Fruit fly (Drosophila melanogaster): ENCODE data around the gene hwt.

The hwt gene

DNA sequence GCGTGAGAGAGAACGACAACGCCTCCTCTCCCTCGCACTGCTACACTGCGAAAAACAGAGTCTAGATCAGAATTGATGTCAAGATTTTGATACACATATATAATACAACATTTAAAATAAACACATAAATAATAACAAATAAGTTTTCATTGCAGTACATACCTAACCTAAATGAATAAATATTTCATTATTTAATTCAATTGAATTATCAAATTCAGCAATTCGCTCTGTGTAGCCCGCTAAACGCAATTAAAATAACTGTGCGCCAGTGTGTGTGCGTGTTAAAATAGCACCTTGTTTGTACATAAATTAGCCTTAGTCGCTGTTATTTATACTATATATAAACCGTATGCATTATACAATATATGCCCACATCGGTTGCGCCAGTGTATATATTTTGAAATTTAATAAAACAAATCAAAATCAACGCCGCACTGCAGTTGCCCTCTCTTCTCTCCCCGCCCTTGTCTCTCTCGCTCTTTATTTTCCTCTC, 96.0 kb downstream of the hwt start (continued):
- TF ChIP-seq gt (GFP tag; IDR thresholded peaks at IDR 0.05) (peak; percentile 70), CG16815 (GFP tag; optimal IDR thresholded peaks at IDR 0.05) (peak; percentile 81), CG10565 (GFP tag; optimal IDR thresholded peaks at IDR 0.05) (peak; percentile 57), CG4854 (GFP tag; optimal IDR thresholded peaks at IDR 0.05) (peak; percentile 78), exex (tag; optimal IDR thresholded peaks at IDR 0.05) (peak; percentile 86), pb (GFP tag; optimal IDR thresholded peaks at IDR 0.05) (no peak), Six4 (GFP tag; optimal IDR thresholded peaks at IDR 0.05) (peak; percentile 83), crp (GFP tag; optimal IDR thresholded peaks at IDR 0.05) (peak in 1 of 2 experiments; percentile 53), Doc2 (GFP tag; IDR thresholded peaks at IDR 0.05) (peak; percentile 66), zfh2 (GFP tag; optimal IDR thresholded peaks at IDR 0.05) (peak; percentile 70), HLHmδ (GFP tag; optimal IDR thresholded peaks at IDR 0.05) (no peak), CG4328 (GFP tag; optimal IDR thresholded peaks at IDR 0.05) (peak; percentile 91), Gsc (GFP tag; IDR thresholded peaks at IDR 0.05) (no peak; the same call in 1 of the 2 replicates), hkb (optimal IDR thresholded peaks at IDR 0.05) (no peak), hkb (GFP tag; IDR thresholded peaks at IDR 0.05) (peak; percentile 96), Opbp (GFP tag; IDR thresholded peaks at IDR 0.05; ENCODE audit: partially characterized antibody) (no peak), CG8924 (tag; optimal IDR thresholded peaks at IDR 0.05) (peak; percentile 96), CG17912 (GFP tag; optimal IDR thresholded peaks at IDR 0.05) (peak; percentile 87), al (GFP tag; IDR thresholded peaks at IDR 0.05) (peak; percentile 94), CG15696 (tag; optimal IDR thresholded peaks at IDR 0.05) (peak; percentile 79), MBD-R2 (GFP tag; IDR thresholded peaks at IDR 0.05) (peak; percentile 93), cg (GFP tag; optimal IDR thresholded peaks at IDR 0.05) (peak; percentile 55), da (GFP tag; optimal IDR thresholded peaks at IDR 0.05) (no peak), Hr78 (GFP tag; optimal IDR thresholded peaks at IDR 0.05) (peak in 1 of 2 experiments; percentile 83), grau (tag; optimal IDR thresholded peaks at IDR 0.05) (peak; percentile 96), Abd-B (GFP tag; optimal IDR thresholded peaks at IDR 0.05) (peak; percentile 94), dan (GFP tag; IDR thresholded peaks at IDR 0.05) (peak; percentile 32; the same call in 1 of the 2 replicates), E2f2 (GFP tag; IDR thresholded peaks at IDR 0.05) (peak; percentile 81), CG42726 (GFP tag; IDR thresholded peaks at IDR 0.05; ENCODE audit: partially characterized antibody) (no peak)

DNA sequence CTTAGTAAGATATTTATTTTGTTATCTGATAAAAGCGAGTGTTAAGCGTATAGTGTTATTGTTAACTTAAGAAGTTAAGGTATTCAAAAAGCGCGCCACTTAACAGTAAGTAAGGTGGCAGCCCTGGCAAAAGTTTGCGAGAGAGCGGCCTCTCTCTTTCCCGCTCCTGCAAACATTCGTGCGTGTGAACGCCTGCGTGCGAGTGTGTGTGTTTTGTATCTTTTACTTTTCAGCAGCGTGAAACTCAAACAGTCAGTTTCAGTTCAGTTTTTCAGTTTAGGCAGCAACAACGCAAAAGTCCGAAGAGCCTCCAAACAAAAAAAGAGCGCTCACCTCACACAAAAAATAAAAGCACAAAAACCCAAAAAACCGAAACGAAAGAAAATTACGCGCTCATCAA, 96.8 kb downstream of the hwt start:
- TF ChIP-seq CG8290 (GFP tag; optimal IDR thresholded peaks at IDR 0.05) (no peak), CG8290 (tag; optimal IDR thresholded peaks at IDR 0.05) (peak in 1 of 2 experiments; percentile 50), sens (GFP tag) (peak; percentile 16), Nf-YC (tag; optimal IDR thresholded peaks at IDR 0.05) (peak; percentile 0), sqz (GFP tag; optimal IDR thresholded peaks at IDR 0.05) (peak; percentile 11), CG3847 (GFP tag; IDR thresholded peaks at IDR 0.05) (0 out of 2 replicates have a peak, but pooled peaks have one; percentile 33), NFAT (GFP tag; IDR thresholded peaks at IDR 0.05) (peak; percentile 32; the same call in 1 of the 2 replicates), ewg (GFP tag; optimal IDR thresholded peaks at IDR 0.05) (peak; percentile 57), fu2 (GFP tag; optimal IDR thresholded peaks at IDR 0.05) (no peak), CG10462 (GFP tag; optimal IDR thresholded peaks at IDR 0.05) (no peak), Rfx (GFP tag; IDR thresholded peaks at IDR 0.05) (peak; percentile 19; the same call in 1 of the 2 replicates), rib (GFP tag; IDR thresholded peaks at IDR 0.05) (peak; percentile 39; the same call in 1 of the 2 replicates), CG15011 (GFP tag; optimal IDR thresholded peaks at IDR 0.05) (no peak), CTCF (GFP tag; optimal IDR thresholded peaks at IDR 0.05) (no peak), CG13287 (GFP tag; IDR thresholded peaks at IDR 0.05; ENCODE audit: partially characterized antibody) (peak; percentile 24; the same call in 1 of the 2 replicates), CG13624 (GFP tag; optimal IDR thresholded peaks at IDR 0.05) (peak; percentile 30), lab (GFP tag; optimal IDR thresholded peaks at IDR 0.05) (peak; percentile 15), CG34422 (GFP tag; IDR thresholded peaks at IDR 0.05) (peak; percentile 38; the same call in 1 of the 3 replicates), Bgb (GFP tag; IDR thresholded peaks at IDR 0.05; ENCODE audit: partially characterized antibody) (peak; percentile 34; the same call in 1 of the 2 replicates), ci (GFP tag; IDR thresholded peaks at IDR 0.05) (0 out of 3 replicates have a peak, but pooled peaks have one; percentile 45), caup (GFP tag; optimal IDR thresholded peaks at IDR 0.05; ENCODE audit: severe bottlenecking) (peak; percentile 3), cg (GFP tag; optimal IDR thresholded peaks at IDR 0.05) (peak; percentile 49), Doc2 (GFP tag; IDR thresholded peaks at IDR 0.05) (no peak), Jarid2 (GFP tag; optimal IDR thresholded peaks at IDR 0.05) (peak; percentile 43)
